Fruit fly (Drosophila melanogaster): ENCODE data around the gene Obp83ef.

DNA sequence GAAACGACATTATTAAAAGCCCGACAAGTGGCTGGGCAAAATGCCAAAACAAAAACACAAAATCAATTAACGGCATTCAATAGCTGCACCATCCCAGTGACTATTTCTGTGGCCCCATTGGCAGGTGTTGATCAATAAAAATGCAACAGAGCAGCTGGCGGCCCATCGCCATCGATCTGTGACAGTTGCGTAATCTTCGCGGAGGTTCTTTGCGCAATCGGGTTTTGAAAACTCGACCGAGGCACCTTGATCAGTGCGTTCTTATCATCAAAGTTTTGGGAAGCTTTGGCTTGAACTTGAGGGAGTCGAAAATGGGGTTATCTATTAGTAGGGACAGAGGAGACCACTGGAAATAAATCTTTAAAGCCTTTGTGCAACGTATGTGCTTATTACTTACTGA, 3.5 kb downstream of the Obp83ef start:
- TF ChIP-seq psq (optimal IDR thresholded peaks at IDR 0.05), result no peak
- TF ChIP-seq pan (optimal IDR thresholded peaks at IDR 0.05), result no peak
- no peak for TF ChIP-seq CG8478 (optimal IDR thresholded peaks at IDR 0.05)
